Worm (Caenorhabditis elegans): Measurements from ENCODE around the gene F21A3.11.

ce11 chrV:15493680-15494079 lies 39.3 kb downstream of the F21A3.11 start, which contains the start of gene srh-218:
- TF ChIP-seq flt-1 (GFP tag; IDR thresholded peaks at IDR 0.05) (no peak), ztf-23 (GFP tag; IDR thresholded peaks at IDR 0.05) (no peak), klf-2 (GFP tag; conservative IDR thresholded peaks at IDR 0.05) (no peak), ref-1 (GFP tag; conservative IDR thresholded peaks at IDR 0.05) (no peak), T22C8.4 (GFP tag; IDR thresholded peaks at IDR 0.05) (no peak)

Measured in whole organism, midembryonic.